Worm (Caenorhabditis elegans) whole organism, young adult: Measurements from ENCODE around the gene F54D5.23.
A peak's percentile ranks its signal among the peaks of the same experiment; 100 is the strongest.

Source experiments
- C06A6.2 ChIP-seq: fragments of 200-800 bp; sonication (Bioruptor generic); conservative IDR thresholded peaks from 2 replicates; pipeline ENCODE4 v1.3.6; 2022; ENCODE audit warnings: missing genetic modification characterization, missing compliant biosample characterization
- C17E4.6 ChIP-seq: fragments of 200-800 bp; sonication (Bioruptor generic); IDR thresholded peaks from 2 replicates; pipeline ENCODE4 v1.3.6; 2022; ENCODE audit warnings: missing genetic modification reagents, missing genetic modification characterization, missing compliant biosample characterization
- F33H1.4 ChIP-seq: fragments of 200-800 bp; sonication (Bioruptor generic); IDR thresholded peaks from 2 replicates; pipeline ENCODE4 v1.3.6; 2022; ENCODE audit warnings: missing genetic modification reagents, missing genetic modification characterization, missing compliant biosample characterization
- F37B4.10 ChIP-seq: fragments of 200-800 bp; sonication (Bioruptor generic); IDR thresholded peaks from 2 replicates; pipeline ENCODE4 v1.3.6; 2022; ENCODE audit warnings: missing genetic modification characterization, missing compliant biosample characterization
- F52B5.7 ChIP-seq: sonication (generic microtip); optimal IDR thresholded peaks from 2 replicates; lab custom pipeline; 2016; ENCODE audit warnings: mild to moderate bottlenecking, missing genetic modification characterization, missing compliant biosample characterization
- K12H6.12 ChIP-seq: fragments of 200-800 bp; sonication (Bioruptor generic); optimal IDR thresholded peaks from 2 replicates; lab custom pipeline; 2018; ENCODE audit warnings: mild to moderate bottlenecking, missing genetic modification characterization, missing compliant biosample characterization
- ZK185.1 ChIP-seq: sonication (generic microtip); optimal IDR thresholded peaks from 2 replicates; lab custom pipeline; 2016; ENCODE audit warnings: mild to moderate bottlenecking, missing genetic modification characterization, missing compliant biosample characterization; ENCODE audit not compliant: poor library complexity, severe bottlenecking
- akir-1 ChIP-seq: fragments of 200-800 bp; sonication (Bioruptor generic); optimal IDR thresholded peaks from 2 replicates; lab custom pipeline; 2018; ENCODE audit warnings: mild to moderate bottlenecking, missing genetic modification characterization, moderate library complexity, missing compliant biosample characterization
- athp-1 ChIP-seq: sonication (generic microtip); optimal IDR thresholded peaks from 2 replicates; lab custom pipeline; 2017; ENCODE audit warnings: mild to moderate bottlenecking, missing genetic modification characterization, missing compliant biosample characterization
- attf-3 ChIP-seq: fragments of 200-800 bp; sonication (Bioruptor generic); conservative IDR thresholded peaks from 2 replicates; pipeline ENCODE4 v1.3.6; 2022; ENCODE audit warnings: missing genetic modification reagents, missing genetic modification characterization, missing compliant biosample characterization
- attf-6 ChIP-seq: fragments of 200-800 bp; sonication (Bioruptor generic); IDR thresholded peaks from 2 replicates; pipeline ENCODE4 v1.3.6; 2022; ENCODE audit warnings: missing genetic modification reagents, missing genetic modification characterization, missing compliant biosample characterization
- bed-1 ChIP-seq: fragments of 200-800 bp; sonication (Bioruptor generic); IDR thresholded peaks from 2 replicates; pipeline ENCODE4 v1.3.6; 2022; ENCODE audit warnings: missing genetic modification reagents, missing genetic modification characterization, missing compliant biosample characterization
- dpff-1 ChIP-seq: sonication (generic microtip); optimal IDR thresholded peaks from 2 replicates; lab custom pipeline; 2017; ENCODE audit warnings: mild to moderate bottlenecking, missing genetic modification characterization, missing compliant biosample characterization
- dpl-1 ChIP-seq: fragments of 150-350 bp; optimal IDR thresholded peaks from 2 replicates; lab custom pipeline; 2014; ENCODE audit warnings: missing biosample characterization, missing genetic modification reagents, missing genetic modification characterization
- efl-1 ChIP-seq: fragments of 150-350 bp; optimal IDR thresholded peaks from 2 replicates; lab custom pipeline; 2014; ENCODE audit warnings: missing biosample characterization, missing genetic modification reagents, missing genetic modification characterization
- egl-44 ChIP-seq: fragments of 200-800 bp; sonication (Bioruptor generic); IDR thresholded peaks from 2 replicates; pipeline ENCODE4 v1.3.6; 2022; ENCODE audit warnings: missing genetic modification reagents, missing genetic modification characterization, missing compliant biosample characterization
- ekl-4 ChIP-seq: fragments of 200-800 bp; sonication (Bioruptor generic); IDR thresholded peaks from 2 replicates; pipeline ENCODE4 v1.3.6; 2022; ENCODE audit warnings: missing genetic modification reagents, missing genetic modification characterization, missing compliant biosample characterization
- gei-17 ChIP-seq: fragments of 200-800 bp; sonication (Bioruptor generic); optimal IDR thresholded peaks from 2 replicates; lab custom pipeline; 2018; ENCODE audit warnings: mild to moderate bottlenecking, missing genetic modification characterization, missing compliant biosample characterization
- hlh-12 ChIP-seq: sonication (generic microtip); optimal IDR thresholded peaks from 2 replicates; lab custom pipeline; 2016; ENCODE audit warnings: missing genetic modification characterization, missing compliant biosample characterization
- hmg-1.2 ChIP-seq: fragments of 200-800 bp; sonication (Bioruptor generic); IDR thresholded peaks from 2 replicates; pipeline ENCODE4 v1.3.6; 2022; ENCODE audit warnings: missing genetic modification reagents, missing genetic modification characterization, missing compliant biosample characterization
- hmg-20 ChIP-seq: fragments of 200-800 bp; sonication (Bioruptor generic); IDR thresholded peaks from 2 replicates; pipeline ENCODE4 v1.3.6; 2022; ENCODE audit warnings: missing genetic modification reagents, missing genetic modification characterization, missing compliant biosample characterization
- hrde-1 ChIP-seq: sonication (generic microtip); optimal IDR thresholded peaks from 2 replicates; lab custom pipeline; 2016; ENCODE audit warnings: missing genetic modification characterization, mild to moderate bottlenecking, missing compliant biosample characterization, moderate library complexity, missing genotype, missing genetic modification reagents, borderline replicate concordance
- lag-1 ChIP-seq: fragments of 200-800 bp; sonication (Bioruptor generic); IDR thresholded peaks from 2 replicates; pipeline ENCODE4 v1.3.6; 2022; ENCODE audit warnings: missing genetic modification reagents, missing genetic modification characterization, missing compliant biosample characterization
- let-526 ChIP-seq: fragments of 200-800 bp; sonication (Bioruptor generic); IDR thresholded peaks from 2 replicates; pipeline ENCODE4 v1.3.6; 2022; ENCODE audit warnings: missing genetic modification reagents, missing genetic modification characterization, missing compliant biosample characterization
- let-607 ChIP-seq, 2 experiments: fragments of 200-800 bp in 1 of 2; sonication (Bioruptor generic) in 1 of 2; sonication (generic microtip) in 1 of 2; optimal IDR thresholded peaks; 2 replicates each; lab custom pipeline; 2016 to 2018; ENCODE audit warnings: mild to moderate bottlenecking in 2 of 2, missing compliant biosample characterization in 2 of 2, missing genetic modification characterization in 2 of 2, moderate library complexity in 2 of 2, missing genotype in 1 of 2
- lin-26 ChIP-seq: fragments of 200-800 bp; sonication (Bioruptor generic); IDR thresholded peaks from 2 replicates; pipeline ENCODE4 v1.3.6; 2022; ENCODE audit warnings: missing genetic modification reagents, missing genetic modification characterization, missing compliant biosample characterization
- lin-35 ChIP-seq, 3 experiments: fragments of 150-350 bp in 2 of 3; sonication (generic microtip) in 1 of 3; optimal IDR thresholded peaks; 2 replicates each; lab custom pipeline; 2014 to 2018; ENCODE audit warnings: missing biosample characterization in 3 of 3, missing genetic modification characterization in 3 of 3, missing genetic modification reagents in 3 of 3
- lin-40 ChIP-seq: sonication (generic microtip); optimal IDR thresholded peaks from 2 replicates; lab custom pipeline; 2016; ENCODE audit warnings: missing genetic modification characterization, mild to moderate bottlenecking, missing compliant biosample characterization, missing genotype, missing genetic modification reagents
- lsl-1 ChIP-seq: fragments of 200-800 bp; sonication (Bioruptor generic); optimal IDR thresholded peaks from 2 replicates; lab custom pipeline; 2018; ENCODE audit warnings: mild to moderate bottlenecking, missing genetic modification characterization, moderate library complexity, missing compliant biosample characterization
- lsy-27 ChIP-seq: sonication (generic microtip); optimal IDR thresholded peaks from 2 replicates; lab custom pipeline; 2017; ENCODE audit warnings: missing genetic modification characterization, mild to moderate bottlenecking, missing compliant biosample characterization, antibody characterized with exemption, missing genotype, borderline replicate concordance; ENCODE audit not compliant: insufficient read depth
- madf-8 ChIP-seq: fragments of 200-800 bp; sonication (Bioruptor generic); conservative IDR thresholded peaks from 2 replicates; pipeline ENCODE4 v1.3.6; 2022; ENCODE audit warnings: missing genetic modification reagents, missing genetic modification characterization, missing compliant biosample characterization
- mcd-1 ChIP-seq: fragments of 200-800 bp; sonication (Bioruptor generic); IDR thresholded peaks from 2 replicates; pipeline ENCODE4 v1.3.6; 2022; ENCODE audit warnings: missing genetic modification reagents, missing genetic modification characterization, missing compliant biosample characterization
- mxl-1 ChIP-seq: sonication (generic microtip); optimal IDR thresholded peaks from 2 replicates; lab custom pipeline; 2016; ENCODE audit warnings: missing genetic modification characterization, missing compliant biosample characterization
- nhr-120 ChIP-seq: fragments of 200-800 bp; sonication (Bioruptor generic); IDR thresholded peaks from 2 replicates; pipeline ENCODE4 v1.3.6; 2022; ENCODE audit warnings: missing genetic modification characterization, missing compliant biosample characterization
- nhr-179 ChIP-seq: sonication (generic microtip); optimal IDR thresholded peaks from 2 replicates; lab custom pipeline; 2016; ENCODE audit warnings: mild to moderate bottlenecking, missing genetic modification characterization, missing compliant biosample characterization
- nhr-80 ChIP-seq: sonication (generic microtip); optimal IDR thresholded peaks from 2 replicates; lab custom pipeline; 2016; ENCODE audit warnings: missing genetic modification characterization, missing compliant biosample characterization
- pbrm-1 ChIP-seq: fragments of 200-800 bp; sonication (Bioruptor generic); IDR thresholded peaks from 2 replicates; pipeline ENCODE4 v1.3.6; 2022; ENCODE audit warnings: missing genetic modification reagents, missing genetic modification characterization, missing compliant biosample characterization
- pha-4 ChIP-seq: fragments of 150-350 bp; sonication (generic microtip); optimal IDR thresholded peaks from 2 replicates; lab custom pipeline; 2014; ENCODE audit warnings: missing biosample characterization, missing genetic modification reagents, missing genetic modification characterization
- repo-1 ChIP-seq: sonication (generic microtip); optimal IDR thresholded peaks from 2 replicates; lab custom pipeline; 2017; ENCODE audit warnings: mild to moderate bottlenecking, missing genetic modification characterization, missing compliant biosample characterization
- sea-2 ChIP-seq: fragments of 200-800 bp; sonication (Bioruptor generic); IDR thresholded peaks from 2 replicates; pipeline ENCODE4 v1.3.6; 2022; ENCODE audit warnings: missing genetic modification characterization, missing compliant biosample characterization
- snpc-1.1 ChIP-seq: sonication (generic microtip); optimal IDR thresholded peaks from 2 replicates; lab custom pipeline; 2017; ENCODE audit warnings: missing genetic modification characterization, mild to moderate bottlenecking, missing compliant biosample characterization, antibody characterized with exemption, moderate library complexity, missing genotype, missing genetic modification reagents; ENCODE audit not compliant: insufficient read depth
- sptf-2 ChIP-seq: fragments of 200-800 bp; sonication (Bioruptor generic); optimal IDR thresholded peaks from 2 replicates; lab custom pipeline; 2018; ENCODE audit warnings: mild to moderate bottlenecking, missing genetic modification characterization, missing compliant biosample characterization
- tbx-9 ChIP-seq: sonication (generic microtip); optimal IDR thresholded peaks from 2 replicates; lab custom pipeline; 2016; ENCODE audit warnings: borderline replicate concordance, missing genetic modification characterization, inconsistent platforms, missing compliant biosample characterization
- unc-130 ChIP-seq: sonication (generic microtip); optimal IDR thresholded peaks from 2 replicates; lab custom pipeline; 2016; ENCODE audit warnings: missing genetic modification reagents, missing genetic modification characterization, missing compliant biosample characterization
- zfh-2 ChIP-seq: fragments of 200-800 bp; sonication (Bioruptor generic); conservative IDR thresholded peaks from 2 replicates; pipeline ENCODE4 v1.3.6; 2022; ENCODE audit warnings: missing genetic modification reagents, missing genetic modification characterization, missing compliant biosample characterization
- ztf-18 ChIP-seq: sonication (generic microtip); optimal IDR thresholded peaks from 2 replicates; lab custom pipeline; 2016; ENCODE audit warnings: missing genotype, mild to moderate bottlenecking, missing genetic modification characterization, missing compliant biosample characterization
- ztf-22 ChIP-seq: fragments of 200-800 bp; sonication (Bioruptor generic); optimal IDR thresholded peaks from 2 replicates; lab custom pipeline; 2018; ENCODE audit warnings: mild to moderate bottlenecking, missing genetic modification characterization, moderate library complexity, missing compliant biosample characterization
- ztf-3 ChIP-seq: fragments of 200-800 bp; sonication (Bioruptor generic); optimal IDR thresholded peaks from 2 replicates; lab custom pipeline; 2018; ENCODE audit warnings: mild to moderate bottlenecking, missing genetic modification characterization, missing compliant biosample characterization

Gene F54D5.23

DNA sequence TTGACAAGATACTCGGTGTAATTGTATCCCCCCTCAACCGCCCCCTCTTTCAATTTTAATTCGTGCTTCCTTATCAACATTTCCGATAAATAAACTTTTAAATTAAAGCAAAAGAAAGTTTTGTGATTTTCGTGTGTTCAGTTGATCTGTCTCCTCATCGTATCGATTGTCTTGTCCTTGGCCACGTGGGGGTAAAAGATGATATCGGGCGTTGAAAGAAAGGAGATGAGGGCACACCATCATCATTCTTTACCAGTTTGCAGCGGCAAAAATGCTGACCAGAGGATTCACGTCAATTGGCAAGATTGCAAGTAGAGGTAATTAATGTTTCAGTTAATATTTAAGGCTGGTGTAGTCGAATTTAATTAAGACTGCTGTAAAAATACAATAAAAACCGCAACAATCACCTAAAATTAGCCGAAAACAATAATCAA is 21.8 kb downstream of the F54D5.23 start, which contains the start of gene F54D5.7 (continued):
- TF ChIP-seq mxl-1, result peak; percentile 53
- TF ChIP-seq ZK185.1, result peak; percentile 44
- no peak for TF ChIP-seq nhr-120 (GFP tag; lab: Robert Waterston, UW)
- peak; percentile 81 for TF ChIP-seq repo-1 (tag; lab: Kevin White, UChicago)
- no peak for TF ChIP-seq lin-26 (GFP tag; lab: Robert Waterston, UW)
- TF ChIP-seq C06A6.2 (GFP tag; lab: Robert Waterston, UW), result 0 out of 2 replicates have a peak, but pooled peaks have one; percentile 51
- no peak for TF ChIP-seq pha-4 (tag; lab: Kevin White, UChicago)
- TF ChIP-seq C17E4.6 (GFP tag; lab: Robert Waterston, UW), result no peak
- peak in 1 of 3 experiments; percentile 42 for TF ChIP-seq lin-35 (GFP tag; optimal IDR thresholded peaks at IDR 0.05; lab: Kevin White, UChicago)
- peak; percentile 47 for TF ChIP-seq dpff-1 (tag; lab: Kevin White, UChicago)
- TF ChIP-seq athp-1 (tag; lab: Kevin White, UChicago), result peak; percentile 75
- no peak for TF ChIP-seq nhr-179 (tag; lab: Kevin White, UChicago)
- TF ChIP-seq hlh-12 (tag; lab: Kevin White, UChicago), result no peak
- 0 out of 2 replicates have a peak, but pooled peaks have one; percentile 17 for TF ChIP-seq let-526
- peak; percentile 25 for TF ChIP-seq F52B5.7 (tag; lab: Kevin White, UChicago)
- TF ChIP-seq lsl-1 (GFP tag; lab: Kevin White, UChicago), result peak; percentile 40
- TF ChIP-seq F37B4.10 (GFP tag; lab: Robert Waterston, UW), result no peak
- no peak for TF ChIP-seq lag-1 (GFP tag; lab: Robert Waterston, UW)
- TF ChIP-seq tbx-9 (tag; lab: Kevin White, UChicago), result no peak
- peak; percentile 33; the same call in 1 of the 2 replicates for TF ChIP-seq hmg-1.2
- peak; percentile 57 for TF ChIP-seq ztf-18 (tag; lab: Kevin White, UChicago)
- TF ChIP-seq unc-130 (GFP tag; lab: Kevin White, UChicago), result no peak
- TF ChIP-seq hrde-1, result no peak
- peak; percentile 49 for TF ChIP-seq gei-17
- no peak for TF ChIP-seq egl-44 (GFP tag; lab: Robert Waterston, UW)
- TF ChIP-seq zfh-2 (GFP tag; lab: Robert Waterston, UW), result 0 out of 2 replicates have a peak, but pooled peaks have one; percentile 9
- TF ChIP-seq ztf-3 (GFP tag; lab: Kevin White, UChicago), result peak; percentile 2
- TF ChIP-seq let-607 (tag; optimal IDR thresholded peaks at IDR 0.05; lab: Kevin White, UChicago), result peak in 1 of 2 experiments; percentile 26
- 0 out of 2 replicates have a peak, but pooled peaks have one; percentile 39 for TF ChIP-seq bed-1 (GFP tag; lab: Robert Waterston, UW)
- peak; percentile 21 for TF ChIP-seq lin-40 (tag; lab: Kevin White, UChicago)
- peak; percentile 65; the same call in 1 of the 2 replicates for TF ChIP-seq pbrm-1
- peak; percentile 42 for TF ChIP-seq K12H6.12
- TF ChIP-seq attf-6 (GFP tag; lab: Robert Waterston, UW), result peak; percentile 43; the same call in 1 of the 2 replicates
- no peak for TF ChIP-seq sea-2 (GFP tag; lab: Robert Waterston, UW)
- TF ChIP-seq akir-1 (GFP tag; lab: Kevin White, UChicago), result no peak
- no peak for TF ChIP-seq efl-1 (GFP tag; lab: Kevin White, UChicago)
- no peak for TF ChIP-seq lsy-27 (tag; lab: Kevin White, UChicago)
- TF ChIP-seq sptf-2 (GFP tag; lab: Kevin White, UChicago), result no peak
- peak; percentile 39; the same call in 1 of the 2 replicates for TF ChIP-seq ekl-4
- peak; percentile 40; the same call in 1 of the 2 replicates for TF ChIP-seq F33H1.4
- TF ChIP-seq hmg-20 (GFP tag; lab: Robert Waterston, UW), result peak; percentile 65
- TF ChIP-seq dpl-1, result no peak
- TF ChIP-seq ztf-22, result no peak
- TF ChIP-seq attf-3, result 0 out of 2 replicates have a peak, but pooled peaks have one; percentile 35
- peak; percentile 75 for TF ChIP-seq mcd-1
- TF ChIP-seq madf-8, result no peak
- no peak for TF ChIP-seq snpc-1.1 (tag; lab: Kevin White, UChicago)
- peak; percentile 57 for TF ChIP-seq nhr-80 (tag; lab: Kevin White, UChicago)
